Worm (Caenorhabditis elegans): Measurements from ENCODE around the gene K02E7.12.

- TF ChIP-seq somi-1 (GFP tag; optimal IDR thresholded peaks at IDR 0.05) (no peak), lag-1 (GFP tag; IDR thresholded peaks at IDR 0.05) (no peak), nfya-1 (tag; optimal IDR thresholded peaks at IDR 0.05; ENCODE audit: borderline replicate concordance, insufficient read depth) (no peak), ztf-22 (GFP tag; optimal IDR thresholded peaks at IDR 0.05) (no peak), F57A8.1 (GFP tag; optimal IDR thresholded peaks at IDR 0.05) (no peak), mxl-1 (tag; optimal IDR thresholded peaks at IDR 0.05) (no peak), pha-4 (tag; optimal IDR thresholded peaks at IDR 0.05) (no peak)
Observed at ce11 chrII:1075424-1075823, 4.4 kb downstream of the K02E7.12 start, which contains the start of gene K02E7.11.
